Fruit fly (Drosophila melanogaster): ENCODE results near the gene MED30.

Gene MED30

dm6 chr3L:618347-619272 lies 35.3 kb downstream of the MED30 start:
- TF ChIP-seq Abd-B (GFP tag; optimal IDR thresholded peaks at IDR 0.05) (no peak), h (GFP tag; optimal IDR thresholded peaks at IDR 0.05) (peak; percentile 88), Hr83 (GFP tag; optimal IDR thresholded peaks at IDR 0.05; ENCODE audit: poor library complexity, severe bottlenecking) (no peak), sv (GFP tag; optimal IDR thresholded peaks at IDR 0.05) (no peak), Myc (optimal IDR thresholded peaks at IDR 0.05) (no peak), CG32264 (GFP tag; optimal IDR thresholded peaks at IDR 0.05) (peak; percentile 61), HLH106 (tag; optimal IDR thresholded peaks at IDR 0.05) (peak; percentile 93), Rel (GFP tag; optimal IDR thresholded peaks at IDR 0.05) (peak; percentile 19), Rel (tag; optimal IDR thresholded peaks at IDR 0.05) (peak; percentile 64), CrebA (GFP tag; optimal IDR thresholded peaks at IDR 0.05; ENCODE audit: borderline replicate concordance) (peak; percentile 48), dsf (GFP tag; optimal IDR thresholded peaks at IDR 0.05; ENCODE audit: borderline replicate concordance) (peak; percentile 30), dl (GFP tag; optimal IDR thresholded peaks at IDR 0.05; ENCODE audit: insufficient read depth in 1 of 2, partially characterized antibody in 2 of 2) (no peak), fru (GFP tag; optimal IDR thresholded peaks at IDR 0.05) (peak; percentile 91), lola (GFP tag; optimal IDR thresholded peaks at IDR 0.05) (no peak), Hr78 (GFP tag; optimal IDR thresholded peaks at IDR 0.05) (no peak), psq (GFP tag; optimal IDR thresholded peaks at IDR 0.05) (peak; percentile 80), Hnf4 (GFP tag; optimal IDR thresholded peaks at IDR 0.05) (peak; percentile 66), sage (GFP tag; optimal IDR thresholded peaks at IDR 0.05) (peak; percentile 26), Sp1 (GFP tag; optimal IDR thresholded peaks at IDR 0.05) (peak; percentile 93), OdsH (GFP tag; optimal IDR thresholded peaks at IDR 0.05) (peak; percentile 85), usp (GFP tag; optimal IDR thresholded peaks at IDR 0.05) (no peak), brk (GFP tag; optimal IDR thresholded peaks at IDR 0.05) (peak; percentile 4), Dif (GFP tag; optimal IDR thresholded peaks at IDR 0.05; ENCODE audit: partially characterized antibody) (peak; percentile 47), N (GFP tag; optimal IDR thresholded peaks at IDR 0.05) (no peak), br (GFP tag; optimal IDR thresholded peaks at IDR 0.05) (peak; percentile 87), ey (GFP tag; optimal IDR thresholded peaks at IDR 0.05) (peak; percentile 90), GATAd (GFP tag; optimal IDR thresholded peaks at IDR 0.05) (no peak), tai (GFP tag; optimal IDR thresholded peaks at IDR 0.05) (peak; percentile 73), Mio (GFP tag; optimal IDR thresholded peaks at IDR 0.05) (no peak), woc (GFP tag; optimal IDR thresholded peaks at IDR 0.05) (peak; percentile 89), rgr (GFP tag; optimal IDR thresholded peaks at IDR 0.05) (peak; percentile 87), CG9705 (GFP tag; optimal IDR thresholded peaks at IDR 0.05) (peak; percentile 78), jim (GFP tag; optimal IDR thresholded peaks at IDR 0.05) (peak; percentile 17), foxo (GFP tag; optimal IDR thresholded peaks at IDR 0.05) (peak in 1 of 2 experiments; percentile 92), pan (optimal IDR thresholded peaks at IDR 0.05) (no peak), Dfd (GFP tag; optimal IDR thresholded peaks at IDR 0.05) (no peak), dmrt93B (GFP tag; optimal IDR thresholded peaks at IDR 0.05) (peak; percentile 89), Vsx2 (GFP tag; optimal IDR thresholded peaks at IDR 0.05; ENCODE audit: partially characterized antibody) (peak; percentile 81), Jra (GFP tag; optimal IDR thresholded peaks at IDR 0.05) (peak; percentile 72)

- peak; percentile 6 for TF ChIP-seq Vsx2 (GFP tag; optimal IDR thresholded peaks at IDR 0.05; ENCODE audit: partially characterized antibody)
- no peak for TF ChIP-seq h (GFP tag; optimal IDR thresholded peaks at IDR 0.05)
- TF ChIP-seq CG32264 (GFP tag; optimal IDR thresholded peaks at IDR 0.05): no peak
Observed at dm6 chr3L:617926-618325, 36.0 kb downstream of the MED30 start.
